Fruit fly (Drosophila melanogaster): ENCODE results near the gene ND-B14.5A.

dm6 chrX:2145690-2146470 is 26.4 kb upstream of the ND-B14.5A start:
- peak; percentile 77; the same call in 2 of the 3 replicates for TF ChIP-seq hb (GFP tag; IDR thresholded peaks at IDR 0.05; ENCODE audit: partially characterized antibody)
- no peak for TF ChIP-seq CG17802 (tag; optimal IDR thresholded peaks at IDR 0.05)
- TF ChIP-seq gcm2 (GFP tag; optimal IDR thresholded peaks at IDR 0.05): no peak
- TF ChIP-seq CG1529 (GFP tag; optimal IDR thresholded peaks at IDR 0.05): no peak
- no peak for TF ChIP-seq ash1 (GFP tag; optimal IDR thresholded peaks at IDR 0.05)
- no peak for TF ChIP-seq CG17912 (GFP tag; optimal IDR thresholded peaks at IDR 0.05)
- no peak for TF ChIP-seq CG9797 (GFP tag; optimal IDR thresholded peaks at IDR 0.05)
- peak; percentile 30; the same call in 1 of the 4 replicates for TF ChIP-seq Gug (GFP tag; IDR thresholded peaks at IDR 0.05)
- TF ChIP-seq CG7928 (GFP tag; optimal IDR thresholded peaks at IDR 0.05): no peak
- peak; percentile 60 for TF ChIP-seq zfh2 (GFP tag; optimal IDR thresholded peaks at IDR 0.05)
